Fruit fly (Drosophila melanogaster) whole organism, prepupa: ENCODE measurements around the gene Cpr76Bb.

Experiments
- CG10631 ChIP-seq: fragments of 200-800 bp; sonication (Bioruptor generic); optimal IDR thresholded peaks from 2 replicates; lab custom pipeline; 2016; ENCODE audit warnings: missing biosample characterization, missing genetic modification characterization
- CG6808 ChIP-seq: fragments of 200-800 bp; sonication (Bioruptor generic); optimal IDR thresholded peaks from 3 replicates; lab custom pipeline; 2017; ENCODE audit warnings: missing biosample characterization, missing genetic modification characterization, mild to moderate bottlenecking, moderate library complexity, missing genetic modification reagents
- CG7368 ChIP-seq: fragments of 200-800 bp; sonication (Bioruptor generic); optimal IDR thresholded peaks from 3 replicates; lab custom pipeline; 2016; ENCODE audit warnings: missing biosample characterization, missing genetic modification characterization
- fd59A ChIP-seq: fragments of 200-800 bp; sonication (Bioruptor generic); optimal IDR thresholded peaks from 2 replicates; lab custom pipeline; 2017; ENCODE audit warnings: missing biosample characterization, mild to moderate bottlenecking, missing genetic modification characterization, missing genetic modification reagents
- ss ChIP-seq, 2 experiments: fragments of 200-800 bp; sonication (Bioruptor generic); optimal IDR thresholded peaks; 2 replicates in 1 of 2; 3 replicates in 1 of 2; lab custom pipeline; 2017 to 2018; ENCODE audit warnings: mild to moderate bottlenecking in 2 of 2, missing biosample characterization in 2 of 2, missing genetic modification characterization in 2 of 2, moderate library complexity in 1 of 2
- svp ChIP-seq: fragments of 200-800 bp; sonication (Bioruptor generic); peaks from one replicate; lab custom pipeline; 2016; ENCODE audit warnings: missing biosample characterization, missing genetic modification characterization

DNA sequence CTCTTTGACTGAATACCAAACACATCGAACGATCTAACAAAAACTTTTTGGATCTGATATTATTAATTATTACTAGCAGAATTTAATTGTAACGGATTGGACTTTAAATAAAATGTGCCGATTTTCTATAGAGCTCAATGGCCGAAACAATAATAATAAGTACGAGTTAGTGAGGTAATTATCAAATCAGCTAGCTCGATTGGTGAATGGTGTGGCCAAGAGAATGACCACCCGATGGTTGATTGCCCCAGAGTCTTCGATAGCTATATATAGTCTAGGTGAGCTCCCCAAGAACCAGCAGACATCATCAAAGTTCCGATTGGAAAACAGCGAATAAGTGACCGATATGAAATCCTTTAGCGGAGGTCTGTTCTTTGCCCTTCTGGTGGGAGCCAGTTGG is at the start of gene Cpr76Bb:
- TF ChIP-seq ss (GFP tag; optimal IDR thresholded peaks at IDR 0.05; lab: Kevin White, UChicago) (no peak), CG7368 (GFP tag; lab: Kevin White, UChicago) (no peak), CG10631 (no peak), CG6808 (no peak), fd59A (GFP tag; lab: Kevin White, UChicago) (no peak), svp (GFP tag; lab: Kevin White, UChicago) (no peak)
